Fruit fly (Drosophila melanogaster): ENCODE results near the gene Rpt3R.

Rpt3R gene

dm6 chr3R:9774147-9774546 lies 17.8 kb upstream of the Rpt3R start, which contains the start of gene Whamy:
Gene Whamy (minus strand): TSS chr3R:9774419.
- TF ChIP-seq Abd-B (GFP tag; optimal IDR thresholded peaks at IDR 0.05) (no peak), Myc (optimal IDR thresholded peaks at IDR 0.05) (no peak), h (GFP tag; optimal IDR thresholded peaks at IDR 0.05) (peak; percentile 5), HLH106 (tag; optimal IDR thresholded peaks at IDR 0.05) (no peak), OdsH (GFP tag; optimal IDR thresholded peaks at IDR 0.05) (peak; percentile 17), fru (GFP tag; optimal IDR thresholded peaks at IDR 0.05) (no peak), Sp1 (GFP tag; optimal IDR thresholded peaks at IDR 0.05) (peak; percentile 27), rgr (GFP tag; optimal IDR thresholded peaks at IDR 0.05) (peak; percentile 4), psq (GFP tag; optimal IDR thresholded peaks at IDR 0.05) (no peak), Vsx2 (GFP tag; optimal IDR thresholded peaks at IDR 0.05; ENCODE audit: partially characterized antibody) (no peak), foxo (GFP tag; optimal IDR thresholded peaks at IDR 0.05) (no peak), CG32264 (GFP tag; optimal IDR thresholded peaks at IDR 0.05) (no peak), Rel (GFP tag; optimal IDR thresholded peaks at IDR 0.05) (no peak), Rel (tag; optimal IDR thresholded peaks at IDR 0.05) (peak; percentile 93), woc (GFP tag; optimal IDR thresholded peaks at IDR 0.05) (no peak), lola (GFP tag; optimal IDR thresholded peaks at IDR 0.05) (no peak), br (GFP tag; optimal IDR thresholded peaks at IDR 0.05) (peak; percentile 24), Jra (GFP tag; optimal IDR thresholded peaks at IDR 0.05) (peak; percentile 8), sage (GFP tag; optimal IDR thresholded peaks at IDR 0.05) (no peak), Hr78 (GFP tag; optimal IDR thresholded peaks at IDR 0.05) (no peak), dsf (GFP tag; optimal IDR thresholded peaks at IDR 0.05; ENCODE audit: borderline replicate concordance) (no peak), pan (optimal IDR thresholded peaks at IDR 0.05) (no peak), CrebA (GFP tag; optimal IDR thresholded peaks at IDR 0.05; ENCODE audit: borderline replicate concordance) (no peak), Hr83 (GFP tag; optimal IDR thresholded peaks at IDR 0.05; ENCODE audit: poor library complexity, severe bottlenecking) (peak; percentile 12), jim (GFP tag; optimal IDR thresholded peaks at IDR 0.05) (no peak), Mio (GFP tag; optimal IDR thresholded peaks at IDR 0.05) (no peak), brk (GFP tag; optimal IDR thresholded peaks at IDR 0.05) (no peak)

DNA sequence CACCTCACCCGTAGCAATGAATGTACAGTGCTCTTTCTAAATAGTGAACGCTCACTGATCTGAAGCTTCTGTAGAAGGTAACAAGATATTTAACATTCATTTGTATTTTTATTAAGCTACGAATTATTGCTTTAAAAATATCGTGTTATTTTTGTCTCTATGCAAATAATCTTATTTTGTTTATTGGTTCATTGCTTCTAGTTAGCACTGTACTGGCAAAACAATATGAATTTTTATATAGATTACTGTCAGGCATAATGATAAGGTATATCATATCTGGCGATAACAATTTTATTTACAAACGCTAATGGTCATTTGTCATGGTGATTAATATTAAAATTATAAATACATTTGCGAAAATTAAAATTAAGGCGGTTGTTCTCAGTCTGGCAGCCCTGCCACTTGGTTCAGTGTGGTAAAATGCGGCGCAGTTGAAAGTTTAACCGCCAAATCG lies 15.2 kb upstream of the Rpt3R start, which contains the start of gene CG9471:
CG9471 (minus strand) TSS at position 24 of the 454 bp plus-strand sequence.
- TF ChIP-seq fru (GFP tag; optimal IDR thresholded peaks at IDR 0.05) (peak; percentile 98), psq (GFP tag; optimal IDR thresholded peaks at IDR 0.05) (peak; percentile 94), usp (GFP tag; optimal IDR thresholded peaks at IDR 0.05) (no peak), CG9705 (GFP tag; optimal IDR thresholded peaks at IDR 0.05) (peak; percentile 88), Rel (GFP tag; optimal IDR thresholded peaks at IDR 0.05) (peak; percentile 89), Rel (tag; optimal IDR thresholded peaks at IDR 0.05) (peak; percentile 87), sage (GFP tag; optimal IDR thresholded peaks at IDR 0.05) (peak; percentile 95), rgr (GFP tag; optimal IDR thresholded peaks at IDR 0.05) (peak; percentile 99), sv (GFP tag; optimal IDR thresholded peaks at IDR 0.05) (peak; percentile 91), Myc (optimal IDR thresholded peaks at IDR 0.05) (no peak), Mio (GFP tag; optimal IDR thresholded peaks at IDR 0.05) (peak; percentile 73), foxo (GFP tag; optimal IDR thresholded peaks at IDR 0.05) (peak; percentile 53 to 99), HLH106 (tag; optimal IDR thresholded peaks at IDR 0.05) (peak; percentile 95), br (GFP tag; optimal IDR thresholded peaks at IDR 0.05) (peak; percentile 97), tai (GFP tag; optimal IDR thresholded peaks at IDR 0.05) (no peak), dl (GFP tag; optimal IDR thresholded peaks at IDR 0.05; ENCODE audit: insufficient read depth in 1 of 2, partially characterized antibody in 2 of 2) (no peak), ey (GFP tag; optimal IDR thresholded peaks at IDR 0.05) (peak; percentile 98), pan (optimal IDR thresholded peaks at IDR 0.05) (no peak), woc (GFP tag; optimal IDR thresholded peaks at IDR 0.05) (peak; percentile 97), Abd-B (GFP tag; optimal IDR thresholded peaks at IDR 0.05) (no peak), Hnf4 (GFP tag; optimal IDR thresholded peaks at IDR 0.05) (peak; percentile 98), GATAd (GFP tag; optimal IDR thresholded peaks at IDR 0.05) (peak; percentile 86), CG32264 (GFP tag; optimal IDR thresholded peaks at IDR 0.05) (peak; percentile 92), dsf (GFP tag; optimal IDR thresholded peaks at IDR 0.05; ENCODE audit: borderline replicate concordance) (peak; percentile 87), Hr83 (GFP tag; optimal IDR thresholded peaks at IDR 0.05; ENCODE audit: poor library complexity, severe bottlenecking) (peak; percentile 41), Sp1 (GFP tag; optimal IDR thresholded peaks at IDR 0.05) (peak; percentile 96), jim (GFP tag; optimal IDR thresholded peaks at IDR 0.05) (peak; percentile 5), OdsH (GFP tag; optimal IDR thresholded peaks at IDR 0.05) (peak; percentile 98), brk (GFP tag; optimal IDR thresholded peaks at IDR 0.05) (no peak), Vsx2 (GFP tag; optimal IDR thresholded peaks at IDR 0.05; ENCODE audit: partially characterized antibody) (no peak), dmrt93B (GFP tag; optimal IDR thresholded peaks at IDR 0.05) (peak; percentile 82), N (GFP tag; optimal IDR thresholded peaks at IDR 0.05) (no peak), h (GFP tag; optimal IDR thresholded peaks at IDR 0.05) (peak; percentile 99), Jra (GFP tag; optimal IDR thresholded peaks at IDR 0.05) (peak; percentile 97)
